Worm (Caenorhabditis elegans) whole organism, mixed stage, embryonic: Measurements from ENCODE around the gene ZK1010.10.

Experiments used
- blmp-1 ChIP-seq: fragments of 150-350 bp; optimal IDR thresholded peaks from 2 replicates; lab custom pipeline; 2014; ENCODE audit warnings: missing biosample characterization, missing genetic modification characterization
- ceh-39 ChIP-seq: fragments of 150-350 bp; optimal IDR thresholded peaks from 2 replicates; lab custom pipeline; 2014; ENCODE audit warnings: missing biosample characterization, missing genetic modification characterization
- elt-3 ChIP-seq: fragments of 150-350 bp; optimal IDR thresholded peaks from 2 replicates; lab custom pipeline; 2014; ENCODE audit warnings: missing biosample characterization, missing genetic modification characterization
- lin-13 ChIP-seq: fragments of 150-350 bp; optimal IDR thresholded peaks from 2 replicates; lab custom pipeline; 2014; ENCODE audit warnings: missing biosample characterization, missing genetic modification characterization
- mep-1 ChIP-seq: fragments of 150-350 bp; optimal IDR thresholded peaks from 2 replicates; lab custom pipeline; 2017; ENCODE audit warnings: missing biosample characterization, missing genetic modification reagents, missing genetic modification characterization, inconsistent platforms
- nhr-237 ChIP-seq: fragments of 150-350 bp; optimal IDR thresholded peaks from 2 replicates; lab custom pipeline; 2014; ENCODE audit warnings: missing biosample characterization, missing genetic modification characterization
- nhr-76 ChIP-seq: sonication (generic microtip); optimal IDR thresholded peaks from 2 replicates; lab custom pipeline; 2017; ENCODE audit warnings: missing biosample characterization, missing genetic modification characterization
- pha-4 ChIP-seq: fragments of 150-350 bp; optimal IDR thresholded peaks from 2 replicates; lab custom pipeline; 2018; ENCODE audit warnings: missing biosample characterization, missing genetic modification reagents, missing genetic modification characterization
- snpc-4 ChIP-seq: fragments of 150-350 bp; optimal IDR thresholded peaks from 2 replicates; lab custom pipeline; 2014; ENCODE audit warnings: missing biosample characterization, missing genetic modification characterization
- tbx-8 ChIP-seq: fragments of 200-800 bp; sonication (Bioruptor generic); optimal IDR thresholded peaks from 2 replicates; lab custom pipeline; 2018; ENCODE audit warnings: mild to moderate bottlenecking, missing genetic modification characterization, moderate library complexity, missing compliant biosample characterization
- unc-120 ChIP-seq: sonication (generic microtip); optimal IDR thresholded peaks from 2 replicates; lab custom pipeline; 2017; ENCODE audit warnings: missing genetic modification characterization, missing compliant biosample characterization; ENCODE audit not compliant: poor library complexity, severe bottlenecking
- ztf-11 ChIP-seq: fragments of 150-350 bp; optimal IDR thresholded peaks from 2 replicates; lab custom pipeline; 2014; ENCODE audit warnings: missing biosample characterization, missing genetic modification characterization

ce11 chrIII:13030551-13030950 lies 28.4 kb downstream of the ZK1010.10 start, which contains the start of gene F14F7.7:
- no peak for TF ChIP-seq pha-4 (tag; lab: Kevin White, UChicago)
- TF ChIP-seq blmp-1, result no peak
- no peak for TF ChIP-seq ceh-39 (tag; lab: Kevin White, UChicago)
- no peak for TF ChIP-seq snpc-4 (tag; lab: Kevin White, UChicago)
- TF ChIP-seq elt-3 (tag; lab: Kevin White, UChicago), result no peak
- no peak for TF ChIP-seq lin-13 (tag; lab: Kevin White, UChicago)
- TF ChIP-seq nhr-76 (tag; lab: Kevin White, UChicago), result no peak
- TF ChIP-seq tbx-8 (GFP tag; lab: Kevin White, UChicago), result no peak
- TF ChIP-seq mep-1, result no peak
- TF ChIP-seq unc-120, result no peak
- TF ChIP-seq nhr-237 (tag; lab: Kevin White, UChicago), result no peak
- TF ChIP-seq ztf-11, result no peak
